Fruit fly (Drosophila melanogaster) whole organism, adult: ENCODE results near the gene mon2.

Experiments used
- CG11617 ChIP-seq: fragments of 200-800 bp; sonication (Bioruptor generic); optimal IDR thresholded peaks from 2 replicates; lab custom pipeline; 2017; ENCODE audit warnings: mild to moderate bottlenecking, missing biosample characterization, missing genetic modification reagents, missing genetic modification characterization
- CG5204 ChIP-seq: fragments of 200-800 bp; sonication (Bioruptor generic); optimal IDR thresholded peaks from 2 replicates; lab custom pipeline; 2016; ENCODE audit warnings: missing biosample characterization, missing genetic modification characterization
- Clk ChIP-seq: fragments of 200-800 bp; sonication (Bioruptor generic); optimal IDR thresholded peaks from 2 replicates; lab custom pipeline; 2017; ENCODE audit warnings: missing biosample characterization, missing genetic modification characterization
- Hr96 ChIP-seq: fragments of 200-800 bp; sonication (Bioruptor generic); optimal IDR thresholded peaks from 2 replicates; lab custom pipeline; 2016; ENCODE audit warnings: missing biosample characterization, missing genetic modification characterization
- bab1 ChIP-seq: fragments of 200-800 bp; sonication (Bioruptor generic); optimal IDR thresholded peaks from 3 replicates; lab custom pipeline; 2019; ENCODE audit warnings: missing biosample characterization, mild to moderate bottlenecking, missing genetic modification characterization, moderate library complexity
- cnc ChIP-seq, 2 experiments: fragments of >200 bp; optimal IDR thresholded peaks; 2 replicates each; lab custom pipeline; 2017
- kay ChIP-seq: fragments of 200-800 bp; sonication (Bioruptor generic); peaks from one replicate; lab custom pipeline; 2016; ENCODE audit warnings: missing biosample characterization, missing genetic modification characterization, borderline replicate concordance
- ovo ChIP-seq: fragments of 200-800 bp; sonication (Bioruptor generic); optimal IDR thresholded peaks from 2 replicates; lab custom pipeline; 2016; ENCODE audit warnings: missing biosample characterization, missing genetic modification characterization
- pad ChIP-seq: fragments of 200-800 bp; sonication (Bioruptor generic); optimal IDR thresholded peaks from 3 replicates; lab custom pipeline; 2017; ENCODE audit warnings: missing biosample characterization, missing genetic modification characterization, mild to moderate bottlenecking, moderate library complexity, missing genetic modification reagents
- tj ChIP-seq: fragments of 200-800 bp; sonication (Bioruptor generic); optimal IDR thresholded peaks from 3 replicates; lab custom pipeline; 2017; ENCODE audit warnings: missing biosample characterization, mild to moderate bottlenecking, missing genetic modification characterization, moderate library complexity
- toe ChIP-seq: fragments of 200-800 bp; sonication (Bioruptor generic); optimal IDR thresholded peaks from 2 replicates; lab custom pipeline; 2016; ENCODE audit warnings: missing biosample characterization, missing genetic modification characterization

- no peak for TF ChIP-seq toe (GFP tag; lab: Kevin White, UChicago)
- no peak for TF ChIP-seq pad
- no peak for TF ChIP-seq bab1 (GFP tag; lab: Kevin White, UChicago)
- no peak for TF ChIP-seq kay (GFP tag; lab: Kevin White, UChicago)
- TF ChIP-seq ovo (GFP tag; lab: Kevin White, UChicago): no peak
- no peak for TF ChIP-seq Hr96 (GFP tag; lab: Kevin White, UChicago)
- TF ChIP-seq Clk (GFP tag; lab: Kevin White, UChicago): no peak
- TF ChIP-seq cnc (optimal IDR thresholded peaks at IDR 0.05; lab: Kevin White, UChicago): no peak
- TF ChIP-seq CG11617 (GFP tag; lab: Kevin White, UChicago): no peak
- no peak for TF ChIP-seq CG5204 (GFP tag; lab: Kevin White, UChicago)
- TF ChIP-seq tj: no peak
Measured at dm6 chr2L:8157166-8157565, 33.4 kb upstream of the mon2 start.
